Worm (Caenorhabditis elegans): Measurements from ENCODE around the gene sdz-38.

ce11 chrII:9931476-9931875 lies 50.2 kb downstream of the sdz-38 start, which contains the start of gene pho-11:
- TF ChIP-seq mdl-1 (tag; optimal IDR thresholded peaks at IDR 0.05) = no peak
- no peak for TF ChIP-seq peb-1 (tag; optimal IDR thresholded peaks at IDR 0.05)
- no peak for TF ChIP-seq alr-1 (tag; optimal IDR thresholded peaks at IDR 0.05)
- no peak for TF ChIP-seq ztf-11 (tag; optimal IDR thresholded peaks at IDR 0.05)

Data from whole organism, L2 larva.